Worm (Caenorhabditis elegans) whole organism, mixed stage, embryonic: ENCODE results near the gene ttr-53.

Experiments used
- ceh-39 ChIP-seq: fragments of 150-350 bp; optimal IDR thresholded peaks from 2 replicates; lab custom pipeline; 2014; ENCODE audit warnings: missing biosample characterization, missing genetic modification characterization
- cnd-1 ChIP-seq: fragments of 200-800 bp; sonication (Bioruptor generic); optimal IDR thresholded peaks from 2 replicates; lab custom pipeline; 2018; ENCODE audit warnings: mild to moderate bottlenecking, missing genetic modification characterization, missing compliant biosample characterization
- elt-3 ChIP-seq: fragments of 150-350 bp; optimal IDR thresholded peaks from 2 replicates; lab custom pipeline; 2014; ENCODE audit warnings: missing biosample characterization, missing genetic modification characterization
- pha-4 ChIP-seq: fragments of 150-350 bp; optimal IDR thresholded peaks from 2 replicates; lab custom pipeline; 2018; ENCODE audit warnings: missing biosample characterization, missing genetic modification reagents, missing genetic modification characterization
- sptf-1 ChIP-seq: sonication (generic microtip); optimal IDR thresholded peaks from 2 replicates; lab custom pipeline; 2017; ENCODE audit warnings: mild to moderate bottlenecking, missing genetic modification characterization, moderate library complexity, missing compliant biosample characterization

DNA sequence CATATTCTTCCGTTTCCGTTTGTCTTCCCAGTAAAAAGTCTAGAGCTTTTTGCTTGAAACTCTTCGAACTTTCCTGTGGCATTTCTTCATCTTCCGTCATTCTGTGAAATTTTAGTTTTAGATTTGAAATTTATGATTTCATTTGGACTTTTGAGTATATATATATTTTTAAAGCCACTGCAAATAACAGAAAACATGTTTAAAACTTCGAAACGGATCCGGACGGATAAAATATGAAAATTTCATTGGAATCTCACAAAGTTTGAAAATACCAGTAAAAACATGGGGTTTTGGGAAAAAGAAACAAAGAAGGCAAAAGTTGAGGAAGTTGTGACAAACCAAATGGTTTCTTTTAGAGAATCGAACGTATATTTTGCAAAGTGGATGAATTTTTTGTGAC lies 8.9 kb upstream of the ttr-53 start, which contains the start of gene pigs-1:
- TF ChIP-seq sptf-1 (tag; lab: Kevin White, UChicago) (no peak), pha-4 (tag; lab: Kevin White, UChicago) (no peak), elt-3 (tag; lab: Kevin White, UChicago) (no peak), ceh-39 (tag; lab: Kevin White, UChicago) (no peak), cnd-1 (tag; lab: Kevin White, UChicago) (no peak)
